Worm (Caenorhabditis elegans) whole organism, L4 larva: ENCODE data around the gene srh-10.

Experiments used
- T20F7.1 ChIP-seq: fragments of 200-800 bp; sonication (Bioruptor generic); optimal IDR thresholded peaks from 2 replicates; lab custom pipeline; 2018; ENCODE audit warnings: mild to moderate bottlenecking, missing genetic modification characterization, missing compliant biosample characterization
- T26A8.4 ChIP-seq: fragments of 200-800 bp; sonication (Bioruptor generic); IDR thresholded peaks from 2 replicates; pipeline ENCODE4 v1.3.6; 2022; ENCODE audit warnings: missing genetic modification characterization, missing compliant biosample characterization
- Y48G9A.11 ChIP-seq: fragments of 200-800 bp; sonication (Bioruptor generic); IDR thresholded peaks from 2 replicates; pipeline ENCODE4 v1.3.6; 2022; ENCODE audit warnings: missing genetic modification reagents, missing genetic modification characterization, missing compliant biosample characterization
- aha-1 ChIP-seq: fragments of 150-350 bp; peaks from one replicate; lab custom pipeline; 2014; ENCODE audit warnings: missing biosample characterization, missing genetic modification characterization
- ama-1 ChIP-seq: fragments of 150-350 bp; optimal IDR thresholded peaks from 2 replicates; lab custom pipeline; 2014; ENCODE audit warnings: inconsistent platforms, mixed read lengths
- ceh-20 ChIP-seq: fragments of 200-800 bp; sonication (Bioruptor generic); IDR thresholded peaks from 2 replicates; pipeline ENCODE4 v1.3.6; 2022; ENCODE audit warnings: missing genetic modification reagents, missing genetic modification characterization, missing compliant biosample characterization
- ceh-82 ChIP-seq: sonication (generic microtip); optimal IDR thresholded peaks from 2 replicates; lab custom pipeline; 2017; ENCODE audit warnings: missing biosample characterization, missing genetic modification characterization
- ces-1 ChIP-seq: fragments of 150-350 bp; sonication (generic microtip); optimal IDR thresholded peaks from 4 replicates; lab custom pipeline; 2014; ENCODE audit warnings: missing biosample characterization, missing genetic modification reagents, missing genetic modification characterization
- daf-12 ChIP-seq: fragments of 150-350 bp; optimal IDR thresholded peaks from 2 replicates; lab custom pipeline; 2014; ENCODE audit warnings: missing biosample characterization, missing genetic modification reagents, missing genetic modification characterization
- dmd-9 ChIP-seq: fragments of 200-800 bp; sonication (Bioruptor generic); IDR thresholded peaks from 2 replicates; pipeline ENCODE4 v1.3.6; 2022; ENCODE audit warnings: missing genetic modification reagents, missing genetic modification characterization, missing compliant biosample characterization
- dpl-1 ChIP-seq: fragments of 150-350 bp; optimal IDR thresholded peaks from 2 replicates; lab custom pipeline; 2014; ENCODE audit warnings: missing biosample characterization, missing genetic modification reagents, missing genetic modification characterization
- duxl-1 ChIP-seq: sonication (generic microtip); optimal IDR thresholded peaks from 2 replicates; lab custom pipeline; 2016; ENCODE audit warnings: mild to moderate bottlenecking, missing genetic modification characterization, moderate library complexity, missing compliant biosample characterization; ENCODE audit not compliant: poor library complexity
- dve-1 ChIP-seq: sonication (generic microtip); optimal IDR thresholded peaks from 2 replicates; lab custom pipeline; 2017; ENCODE audit warnings: antibody characterized with exemption, mild to moderate bottlenecking, missing genetic modification characterization, missing compliant biosample characterization; ENCODE audit not compliant: insufficient read depth
- egl-27 ChIP-seq: sonication (generic microtip); optimal IDR thresholded peaks from 3 replicates; lab custom pipeline; 2017; ENCODE audit warnings: missing biosample characterization, missing genetic modification reagents, missing genetic modification characterization
- egl-43 ChIP-seq: fragments of 200-800 bp; sonication (Bioruptor generic); IDR thresholded peaks from 2 replicates; pipeline ENCODE4 v1.3.6; 2022; ENCODE audit warnings: missing genetic modification reagents, missing genetic modification characterization, missing compliant biosample characterization
- hlh-11 ChIP-seq: fragments of 200-800 bp; sonication (Bioruptor generic); optimal IDR thresholded peaks from 2 replicates; lab custom pipeline; 2018; ENCODE audit warnings: mild to moderate bottlenecking, missing genetic modification characterization, missing compliant biosample characterization
- hlh-30 ChIP-seq: sonication (generic microtip); optimal IDR thresholded peaks from 2 replicates; lab custom pipeline; 2017; ENCODE audit warnings: antibody characterized with exemption, mild to moderate bottlenecking, missing genetic modification characterization, missing compliant biosample characterization; ENCODE audit not compliant: insufficient read depth
- lin-1 ChIP-seq: fragments of 200-800 bp; sonication (Bioruptor generic); IDR thresholded peaks from 2 replicates; pipeline ENCODE4 v1.3.6; 2022; ENCODE audit warnings: missing genetic modification reagents, missing genetic modification characterization, missing compliant biosample characterization
- lin-38 ChIP-seq: fragments of 200-800 bp; sonication (Bioruptor generic); IDR thresholded peaks from 2 replicates; pipeline ENCODE4 v1.3.6; 2022; ENCODE audit warnings: missing genetic modification reagents, missing genetic modification characterization, missing compliant biosample characterization
- lsy-2 ChIP-seq, 2 experiments: fragments of 150-350 bp in 1 of 2; sonication (generic microtip) in 1 of 2; optimal IDR thresholded peaks; 2 replicates each; lab custom pipeline; 2014 to 2017; ENCODE audit warnings: missing biosample characterization in 2 of 2, missing genetic modification characterization in 2 of 2
- mep-1 ChIP-seq: fragments of 150-350 bp; sonication (generic microtip); optimal IDR thresholded peaks from 3 replicates; lab custom pipeline; 2014; ENCODE audit warnings: missing biosample characterization, missing genetic modification characterization
- mes-2 ChIP-seq: sonication (generic microtip); optimal IDR thresholded peaks from 2 replicates; lab custom pipeline; 2016; ENCODE audit warnings: missing genotype, mild to moderate bottlenecking, missing genetic modification characterization, missing compliant biosample characterization; ENCODE audit not compliant: poor library complexity, severe bottlenecking
- nhr-102 ChIP-seq: sonication (generic microtip); optimal IDR thresholded peaks from 2 replicates; lab custom pipeline; 2016; ENCODE audit warnings: mild to moderate bottlenecking, missing genetic modification characterization, moderate library complexity, missing compliant biosample characterization
- nhr-11 ChIP-seq: fragments of 150-350 bp; optimal IDR thresholded peaks from 2 replicates; lab custom pipeline; 2014; ENCODE audit warnings: missing biosample characterization, missing genetic modification characterization
- nhr-111 ChIP-seq: fragments of 200-800 bp; sonication (Bioruptor generic); optimal IDR thresholded peaks from 2 replicates; lab custom pipeline; 2018; ENCODE audit warnings: mild to moderate bottlenecking, missing genetic modification characterization, missing compliant biosample characterization
- nhr-41 ChIP-seq: fragments of 200-800 bp; sonication (Bioruptor generic); IDR thresholded peaks from 2 replicates; pipeline ENCODE4 v1.3.6; 2022; ENCODE audit warnings: missing genetic modification reagents, missing genetic modification characterization, missing compliant biosample characterization
- nhr-42 ChIP-seq: fragments of 200-800 bp; sonication (Bioruptor generic); IDR thresholded peaks from 2 replicates; pipeline ENCODE4 v1.3.6; 2022; ENCODE audit warnings: missing genetic modification characterization, missing compliant biosample characterization
- nhr-48 ChIP-seq: sonication (generic microtip); optimal IDR thresholded peaks from 2 replicates; lab custom pipeline; 2016; ENCODE audit warnings: mild to moderate bottlenecking, missing genetic modification characterization, missing compliant biosample characterization
- sdz-12 ChIP-seq: fragments of 200-800 bp; sonication (Bioruptor generic); optimal IDR thresholded peaks from 2 replicates; lab custom pipeline; 2018; ENCODE audit warnings: mild to moderate bottlenecking, missing genetic modification characterization, missing compliant biosample characterization
- snpc-1.2 ChIP-seq: fragments of 200-800 bp; sonication (Bioruptor generic); IDR thresholded peaks from 2 replicates; pipeline ENCODE4 v1.3.6; 2022; ENCODE audit warnings: missing genetic modification reagents, missing genetic modification characterization, missing compliant biosample characterization
- spr-1 ChIP-seq: sonication (generic microtip); optimal IDR thresholded peaks from 2 replicates; lab custom pipeline; 2016; ENCODE audit warnings: mild to moderate bottlenecking, missing genetic modification characterization, missing compliant biosample characterization
- zag-1 ChIP-seq: fragments of 150-350 bp; optimal IDR thresholded peaks from 2 replicates; lab custom pipeline; 2014; ENCODE audit warnings: missing biosample characterization, missing genetic modification characterization
- zfp-3 ChIP-seq: fragments of 200-800 bp; sonication (Bioruptor generic); conservative IDR thresholded peaks from 2 replicates; pipeline ENCODE4 v1.3.6; 2022; ENCODE audit warnings: missing genetic modification reagents, missing genetic modification characterization, missing compliant biosample characterization
- zip-11 ChIP-seq: fragments of 200-800 bp; sonication (Bioruptor generic); IDR thresholded peaks from 2 replicates; pipeline ENCODE4 v1.3.6; 2022; ENCODE audit warnings: missing genetic modification characterization, missing compliant biosample characterization

Gene srh-10

DNA sequence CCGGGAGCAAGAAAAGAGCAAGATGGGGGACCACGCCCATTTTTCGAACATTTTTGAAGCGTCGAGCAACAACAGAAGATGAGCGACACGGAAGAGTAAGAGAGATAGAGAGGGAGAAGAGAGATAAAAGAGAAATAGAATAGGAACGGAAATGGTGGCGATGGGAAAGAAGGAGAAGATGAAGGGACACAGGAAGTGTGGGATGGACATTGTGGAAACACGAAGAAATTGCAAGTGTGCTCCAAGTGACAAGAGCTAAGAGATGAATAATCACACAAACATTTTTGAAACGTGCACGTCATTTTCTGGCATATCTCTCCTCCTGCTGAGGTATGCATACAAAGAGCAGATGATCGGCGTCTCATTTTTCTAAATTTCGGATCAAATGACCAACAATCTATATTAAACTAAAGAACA, 36.4 kb downstream of the srh-10 start (continued):
- TF ChIP-seq snpc-1.2 (GFP tag; lab: Robert Waterston, UW), result no peak
- TF ChIP-seq lsy-2 (tag; optimal IDR thresholded peaks at IDR 0.05; lab: Kevin White, UChicago), result peak; percentile 12 to 42
- no peak for TF ChIP-seq ces-1 (GFP tag; lab: Kevin White, UChicago)
- TF ChIP-seq spr-1 (tag; lab: Kevin White, UChicago), result no peak
- TF ChIP-seq zip-11 (GFP tag; lab: Robert Waterston, UW), result no peak
- TF ChIP-seq zag-1 (tag; lab: Kevin White, UChicago), result no peak
- no peak for TF ChIP-seq daf-12 (tag; lab: Kevin White, UChicago)

ce11 chrV:6022076-6022475, 44.9 kb downstream of the srh-10 start:
- peak; percentile 30 for TF ChIP-seq hlh-30 (tag; lab: Kevin White, UChicago)
- TF ChIP-seq nhr-48 (tag; lab: Kevin White, UChicago), result peak; percentile 12
- TF ChIP-seq ceh-20 (GFP tag; lab: Robert Waterston, UW), result no peak
- no peak for TF ChIP-seq dpl-1 (GFP tag; lab: Kevin White, UChicago)
- no peak for TF ChIP-seq zfp-3 (GFP tag; lab: Robert Waterston, UW)

DNA sequence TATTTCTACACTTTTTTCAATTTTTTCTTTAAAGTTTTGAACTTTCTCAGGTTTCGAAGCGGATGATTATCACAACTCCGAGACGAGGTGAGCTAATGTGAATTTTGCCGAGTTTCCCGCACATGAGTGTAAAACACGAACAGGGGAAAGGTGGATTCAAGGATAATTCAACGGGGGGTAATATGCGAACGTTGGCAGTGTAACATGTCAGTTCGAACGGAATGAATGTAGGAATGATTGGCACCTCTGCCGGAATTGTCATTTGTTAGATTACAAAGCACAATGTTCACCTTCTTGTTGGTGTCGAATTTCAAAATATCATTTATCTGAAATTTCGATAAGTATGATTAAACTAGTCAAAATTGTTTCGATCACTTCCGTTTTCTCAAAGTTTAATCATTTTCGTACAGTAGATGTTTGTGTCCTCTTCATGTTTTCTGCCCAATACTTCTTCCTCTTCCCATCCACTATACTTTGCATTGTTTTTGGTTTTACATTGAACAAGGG, 47.9 kb downstream of the srh-10 start, which contains the start of gene picc-1:
TSS of gene picc-1 (plus strand) at position 51 of the 507 bp plus-strand sequence.
- TF ChIP-seq nhr-111 (GFP tag; lab: Kevin White, UChicago) (no peak), nhr-48 (tag; lab: Kevin White, UChicago) (peak; percentile 47), snpc-1.2 (GFP tag; lab: Robert Waterston, UW) (0 out of 2 replicates have a peak, but pooled peaks have one; percentile 36), T20F7.1 (GFP tag; lab: Kevin White, UChicago) (peak; percentile 24), hlh-30 (tag; lab: Kevin White, UChicago) (no peak), lin-38 (GFP tag; lab: Robert Waterston, UW) (peak; percentile 63), duxl-1 (tag; lab: Kevin White, UChicago) (peak; percentile 64), nhr-102 (tag; lab: Kevin White, UChicago) (peak; percentile 69), aha-1 (tag; lab: Kevin White, UChicago) (peak; percentile 96), nhr-42 (GFP tag; lab: Robert Waterston, UW) (no peak), ama-1 (lab: Kevin White, UChicago) (peak; percentile 89), egl-43 (GFP tag; lab: Robert Waterston, UW) (peak; percentile 31; the same call in 1 of the 2 replicates), nhr-11 (tag; lab: Kevin White, UChicago) (no peak), mes-2 (tag; lab: Kevin White, UChicago) (peak; percentile 38), egl-27 (tag; lab: Kevin White, UChicago) (no peak), lin-1 (GFP tag; lab: Robert Waterston, UW) (no peak), hlh-11 (tag; lab: Kevin White, UChicago) (no peak), lsy-2 (tag; optimal IDR thresholded peaks at IDR 0.05; lab: Kevin White, UChicago) (peak in 1 of 2 experiments; percentile 11), Y48G9A.11 (GFP tag; lab: Robert Waterston, UW) (peak; percentile 69), T26A8.4 (0 out of 2 replicates have a peak, but pooled peaks have one; percentile 27), dve-1 (tag; lab: Kevin White, UChicago) (peak; percentile 21), mep-1 (peak; percentile 72), nhr-41 (GFP tag; lab: Robert Waterston, UW) (no peak), ceh-82 (tag; lab: Kevin White, UChicago) (no peak), dmd-9 (0 out of 2 replicates have a peak, but pooled peaks have one; percentile 38), sdz-12 (GFP tag; lab: Kevin White, UChicago) (no peak)
